Worm (Caenorhabditis elegans) whole organism, midembryonic: ENCODE results near the gene C54D10.10.

Source experiments
- T22C8.4 ChIP-seq: fragments of 200-800 bp; sonication (Bioruptor generic); IDR thresholded peaks from 2 replicates; pipeline ENCODE4 v1.3.6; 2022; ENCODE audit warnings: missing genetic modification characterization, missing compliant biosample characterization
- cog-1 ChIP-seq: sonication (generic microtip); optimal IDR thresholded peaks from 2 replicates; lab custom pipeline; 2016; ENCODE audit warnings: missing genetic modification characterization, missing compliant biosample characterization
- flt-1 ChIP-seq: fragments of 200-800 bp; sonication (Bioruptor generic); IDR thresholded peaks from 2 replicates; pipeline ENCODE4 v1.3.6; 2022; ENCODE audit warnings: missing genetic modification characterization, missing compliant biosample characterization
- klf-2 ChIP-seq: fragments of 200-800 bp; sonication (Bioruptor generic); conservative IDR thresholded peaks from 2 replicates; pipeline ENCODE4 v1.3.6; 2022; ENCODE audit warnings: missing genetic modification reagents, missing genetic modification characterization, missing compliant biosample characterization
- med-1 ChIP-seq: sonication (generic microtip); optimal IDR thresholded peaks from 2 replicates; lab custom pipeline; 2017; ENCODE audit warnings: missing genetic modification characterization, mild to moderate bottlenecking, missing compliant biosample characterization, antibody characterized with exemption, missing genetic modification reagents; ENCODE audit not compliant: insufficient read depth
- ref-1 ChIP-seq: fragments of 200-800 bp; sonication (Bioruptor generic); conservative IDR thresholded peaks from 2 replicates; pipeline ENCODE4 v1.3.6; 2022; ENCODE audit warnings: missing genetic modification reagents, missing genetic modification characterization, missing compliant biosample characterization
- tab-1 ChIP-seq: fragments of 200-800 bp; sonication (Bioruptor generic); IDR thresholded peaks from 2 replicates; pipeline ENCODE4 v1.3.6; 2022; ENCODE audit warnings: missing genetic modification characterization, missing compliant biosample characterization
- ztf-23 ChIP-seq: fragments of 200-800 bp; sonication (Bioruptor generic); IDR thresholded peaks from 2 replicates; pipeline ENCODE4 v1.3.6; 2022; ENCODE audit warnings: missing genetic modification reagents, missing genetic modification characterization, missing compliant biosample characterization
- ztf-29 ChIP-seq: fragments of 200-800 bp; sonication (Bioruptor generic); IDR thresholded peaks from 2 replicates; pipeline ENCODE4 v1.3.6; 2022; ENCODE audit warnings: missing genetic modification reagents, missing genetic modification characterization, missing compliant biosample characterization

Gene C54D10.10

ce11 chrV:12420843-12421242, 29.0 kb downstream of the C54D10.10 start, which contains the start of gene C54D10.4:
Gene C54D10.4 (minus strand): TSS chrV:12420943.
- no peak for TF ChIP-seq cog-1 (tag; lab: Kevin White, UChicago)
- no peak for TF ChIP-seq T22C8.4 (GFP tag; lab: Robert Waterston, UW)
- TF ChIP-seq tab-1 (GFP tag; lab: Robert Waterston, UW), result no peak
- no peak for TF ChIP-seq ref-1 (GFP tag; lab: Robert Waterston, UW)
- TF ChIP-seq ztf-29 (GFP tag; lab: Robert Waterston, UW), result no peak
- no peak for TF ChIP-seq ztf-23
- TF ChIP-seq klf-2, result no peak
- no peak for TF ChIP-seq flt-1 (GFP tag; lab: Robert Waterston, UW)
- no peak for TF ChIP-seq med-1 (GFP tag; lab: Kevin White, UChicago)

DNA sequence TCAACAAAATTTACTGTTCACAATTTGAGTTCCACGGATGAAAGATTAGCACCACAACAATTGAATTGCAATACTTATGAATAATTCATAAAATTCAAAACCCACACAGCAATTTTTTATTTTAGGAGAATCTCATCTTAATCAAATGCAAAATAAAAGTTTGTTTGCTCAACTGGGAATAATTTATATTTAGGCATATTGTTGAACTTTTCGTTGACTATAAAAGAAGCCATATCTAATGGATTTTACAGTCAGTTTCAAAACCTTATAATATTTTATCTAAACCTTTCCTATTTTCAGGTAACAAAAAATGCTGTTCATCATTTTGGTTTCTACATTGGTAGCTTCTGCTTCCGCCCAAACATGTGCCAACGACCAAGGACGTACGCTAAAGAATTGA, 31.5 kb downstream of the C54D10.10 start, which contains the start of gene C54D10.3:
C54D10.3 (plus strand) TSS at position 301 of the 400 bp plus-strand sequence.
- no peak for TF ChIP-seq ztf-23
- TF ChIP-seq T22C8.4 (GFP tag; lab: Robert Waterston, UW), result no peak
- no peak for TF ChIP-seq ref-1 (GFP tag; lab: Robert Waterston, UW)
- no peak for TF ChIP-seq flt-1 (GFP tag; lab: Robert Waterston, UW)
- no peak for TF ChIP-seq med-1 (GFP tag; lab: Kevin White, UChicago)
- no peak for TF ChIP-seq cog-1 (tag; lab: Kevin White, UChicago)
- no peak for TF ChIP-seq ztf-29 (GFP tag; lab: Robert Waterston, UW)
- TF ChIP-seq tab-1 (GFP tag; lab: Robert Waterston, UW), result no peak

DNA sequence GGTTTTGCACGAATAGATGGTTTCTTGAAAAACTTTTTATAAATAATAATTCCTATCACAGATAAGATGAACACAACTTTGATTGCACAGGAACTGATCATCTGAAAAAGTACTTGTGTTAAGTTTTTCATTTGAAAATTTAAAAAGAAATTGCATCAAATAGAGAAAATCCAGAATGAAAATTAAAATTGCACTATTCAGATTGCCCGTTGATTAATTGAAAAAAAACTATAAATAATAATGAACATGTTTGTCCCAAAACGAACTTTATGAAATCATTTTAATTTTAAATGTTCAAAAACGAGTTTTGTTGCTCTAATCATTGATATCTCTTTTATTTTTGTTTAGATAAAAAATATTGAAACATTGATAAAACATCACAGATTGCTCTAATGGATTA, 32.5 kb downstream of the C54D10.10 start, which contains the start of gene cdr-3:
cdr-3 (minus strand) TSS at position 101 of the 400 bp plus-strand sequence.
- TF ChIP-seq ztf-29 (GFP tag; lab: Robert Waterston, UW), result no peak
- no peak for TF ChIP-seq cog-1 (tag; lab: Kevin White, UChicago)
- TF ChIP-seq ztf-23, result no peak
- TF ChIP-seq ref-1 (GFP tag; lab: Robert Waterston, UW), result no peak
- no peak for TF ChIP-seq T22C8.4 (GFP tag; lab: Robert Waterston, UW)

ce11 chrV:12415656-12416055, 34.1 kb downstream of the C54D10.10 start, which contains the start of gene cdr-2:
Gene cdr-2 (minus strand): TSS chrV:12415709.
- TF ChIP-seq ref-1 (GFP tag; lab: Robert Waterston, UW) (no peak), ztf-23 (no peak), med-1 (GFP tag; lab: Kevin White, UChicago) (no peak), ztf-29 (GFP tag; lab: Robert Waterston, UW) (no peak), T22C8.4 (GFP tag; lab: Robert Waterston, UW) (no peak), cog-1 (tag; lab: Kevin White, UChicago) (no peak)

DNA sequence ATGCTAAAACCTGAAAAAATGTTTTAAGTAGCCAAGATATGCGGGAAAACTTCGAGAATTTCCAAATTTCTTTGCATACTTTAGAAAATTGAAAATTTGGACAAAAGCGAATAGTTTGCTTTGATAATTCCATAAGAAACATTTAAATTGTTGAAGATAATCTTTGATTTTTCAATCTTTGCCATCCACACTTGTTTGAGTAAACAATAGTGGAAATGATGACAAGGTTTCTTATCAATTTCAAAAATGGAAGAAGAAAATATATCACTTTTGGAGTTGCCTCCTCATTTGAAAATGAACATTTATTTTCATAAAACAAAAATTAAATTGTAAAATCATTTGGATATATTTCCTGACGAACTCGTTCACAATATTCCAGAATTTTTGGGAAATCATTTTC, 35.4 kb downstream of the C54D10.10 start:
- TF ChIP-seq flt-1 (GFP tag; lab: Robert Waterston, UW) (no peak), med-1 (GFP tag; lab: Kevin White, UChicago) (no peak), klf-2 (no peak), T22C8.4 (GFP tag; lab: Robert Waterston, UW) (no peak), ztf-23 (no peak), cog-1 (tag; lab: Kevin White, UChicago) (no peak), ref-1 (GFP tag; lab: Robert Waterston, UW) (no peak)

- no peak for TF ChIP-seq ztf-23
- TF ChIP-seq flt-1 (GFP tag; lab: Robert Waterston, UW), result no peak
- no peak for TF ChIP-seq tab-1 (GFP tag; lab: Robert Waterston, UW)
- TF ChIP-seq med-1 (GFP tag; lab: Kevin White, UChicago), result no peak
- no peak for TF ChIP-seq ztf-29 (GFP tag; lab: Robert Waterston, UW)
- no peak for TF ChIP-seq ref-1 (GFP tag; lab: Robert Waterston, UW)
- no peak for TF ChIP-seq T22C8.4 (GFP tag; lab: Robert Waterston, UW)
- no peak for TF ChIP-seq klf-2
These were observed 36.1 kb downstream of the C54D10.10 start, which contains the start of gene cdr-6 for ce11 chrV:12413651-12414114. Gene cdr-6 (minus strand): TSS chrV:12413701.

DNA sequence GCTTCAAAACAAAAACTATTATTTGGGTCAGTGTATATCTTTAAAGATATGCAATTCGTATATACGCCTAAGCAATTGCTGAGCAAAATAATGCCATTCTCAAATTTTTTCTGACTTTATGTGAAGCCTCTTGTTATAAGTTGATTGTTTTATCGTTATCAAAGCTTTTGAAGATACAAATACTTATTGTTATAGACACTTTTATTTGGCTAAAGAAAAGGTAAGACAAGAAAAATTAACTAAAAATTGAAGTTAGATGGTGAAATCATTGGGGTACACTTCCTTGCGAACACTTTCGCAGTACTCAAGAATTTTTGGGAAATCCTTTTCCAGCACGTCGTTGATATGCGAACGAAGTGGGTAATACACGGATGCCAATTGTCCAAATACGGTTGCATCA, 37.5 kb downstream of the C54D10.10 start:
- TF ChIP-seq klf-2 (no peak), T22C8.4 (GFP tag; lab: Robert Waterston, UW) (no peak), med-1 (GFP tag; lab: Kevin White, UChicago) (no peak), cog-1 (tag; lab: Kevin White, UChicago) (no peak), ref-1 (GFP tag; lab: Robert Waterston, UW) (no peak), flt-1 (GFP tag; lab: Robert Waterston, UW) (no peak), ztf-23 (no peak), ztf-29 (GFP tag; lab: Robert Waterston, UW) (no peak), tab-1 (GFP tag; lab: Robert Waterston, UW) (no peak)

DNA sequence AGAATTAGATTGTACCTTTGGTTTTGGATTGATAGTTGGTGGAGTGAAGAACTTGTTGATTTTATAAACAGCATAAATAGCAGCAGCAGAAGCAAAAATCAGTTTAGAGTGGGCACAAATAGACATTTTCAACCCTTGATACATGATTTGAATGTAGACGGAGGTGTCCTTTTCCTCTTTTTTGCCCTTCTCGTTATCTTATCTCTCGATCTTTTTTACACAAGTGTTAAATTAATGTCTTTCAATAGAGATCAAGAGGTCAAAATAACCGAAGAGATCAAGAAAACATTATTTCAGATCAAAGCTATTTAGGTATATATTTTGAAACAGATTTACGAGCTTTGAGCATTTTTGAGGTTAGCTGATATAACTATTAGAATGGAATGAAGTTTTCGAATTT, 37.9 kb downstream of the C54D10.10 start, which contains the start of gene cdr-7:
cdr-7 (minus strand) TSS at position 205 of the 400 bp plus-strand sequence.
- TF ChIP-seq flt-1 (GFP tag; lab: Robert Waterston, UW) (no peak), ztf-23 (no peak), T22C8.4 (GFP tag; lab: Robert Waterston, UW) (no peak), med-1 (GFP tag; lab: Kevin White, UChicago) (no peak), klf-2 (no peak), ztf-29 (GFP tag; lab: Robert Waterston, UW) (no peak), tab-1 (GFP tag; lab: Robert Waterston, UW) (no peak), cog-1 (tag; lab: Kevin White, UChicago) (no peak), ref-1 (GFP tag; lab: Robert Waterston, UW) (no peak)

ce11 chrV:12410416-12411001, 39.3 kb downstream of the C54D10.10 start, which contains the start of gene hrg-2:
Gene hrg-2 (minus strand): TSS chrV:12410513.
- TF ChIP-seq med-1 (GFP tag; lab: Kevin White, UChicago) (no peak), T22C8.4 (GFP tag; lab: Robert Waterston, UW) (no peak), tab-1 (GFP tag; lab: Robert Waterston, UW) (no peak), ztf-29 (GFP tag; lab: Robert Waterston, UW) (no peak)
